Worm (Caenorhabditis elegans): ENCODE data around the gene tost-1.

Gene tost-1

ce11 chrIII:4917077-4917476, 39.0 kb upstream of the tost-1 start, which contains the start of gene rars-1:
Gene rars-1 (minus strand): TSS chrIII:4917177.
- TF ChIP-seq nhr-28 (tag; optimal IDR thresholded peaks at IDR 0.05) (no peak), pha-4 (tag; optimal IDR thresholded peaks at IDR 0.05) (no peak), flh-1 (GFP tag; optimal IDR thresholded peaks at IDR 0.05) (no peak), cnd-1 (tag; optimal IDR thresholded peaks at IDR 0.05) (no peak), mab-5 (tag; optimal IDR thresholded peaks at IDR 0.05) (no peak), nhr-76 (tag; optimal IDR thresholded peaks at IDR 0.05) (no peak), mep-1 (tag; optimal IDR thresholded peaks at IDR 0.05) (no peak)

ce11 chrIII:4913736-4914135, 35.6 kb upstream of the tost-1 start:
- TF ChIP-seq nhr-12 (tag; optimal IDR thresholded peaks at IDR 0.05) (no peak), unc-39 (tag; optimal IDR thresholded peaks at IDR 0.05) (no peak), M03D4.4 (tag; optimal IDR thresholded peaks at IDR 0.05) (no peak), pha-4 (tag; optimal IDR thresholded peaks at IDR 0.05) (no peak), ceh-83 (GFP tag; optimal IDR thresholded peaks at IDR 0.05) (no peak), bed-3 (GFP tag; optimal IDR thresholded peaks at IDR 0.05) (no peak), lsy-2 (tag; optimal IDR thresholded peaks at IDR 0.05) (no peak), lin-13 (tag; optimal IDR thresholded peaks at IDR 0.05) (no peak), snpc-4 (tag; optimal IDR thresholded peaks at IDR 0.05) (no peak), sem-2 (GFP tag; optimal IDR thresholded peaks at IDR 0.05) (no peak), flh-1 (GFP tag; optimal IDR thresholded peaks at IDR 0.05) (no peak), nhr-2 (tag; optimal IDR thresholded peaks at IDR 0.05) (no peak), ces-1 (GFP tag; optimal IDR thresholded peaks at IDR 0.05) (no peak), mab-5 (tag; optimal IDR thresholded peaks at IDR 0.05) (no peak), zip-8 (tag; optimal IDR thresholded peaks at IDR 0.05) (no peak)

ce11 chrIII:4912317-4912716, 34.2 kb upstream of the tost-1 start, which contains the start of the genes F26F4.9 and cee-1:
Gene F26F4.9 (minus strand): TSS chrIII:4912521.
Gene cee-1 (plus strand): TSS chrIII:4912699.
- TF ChIP-seq sptf-1 (tag; optimal IDR thresholded peaks at IDR 0.05) (peak; percentile 17), elt-3 (tag; optimal IDR thresholded peaks at IDR 0.05) (no peak), unc-120 (tag; optimal IDR thresholded peaks at IDR 0.05; ENCODE audit: poor library complexity, severe bottlenecking) (no peak), ces-1 (GFP tag; optimal IDR thresholded peaks at IDR 0.05) (peak; percentile 37), blmp-1 (tag; optimal IDR thresholded peaks at IDR 0.05) (no peak)

- TF ChIP-seq lin-13 (tag; optimal IDR thresholded peaks at IDR 0.05), result no peak
- no peak for TF ChIP-seq zip-8 (tag; optimal IDR thresholded peaks at IDR 0.05)
These were observed 32.8 kb upstream of the tost-1 start, which contains the start of gene F26F4.2 for ce11 chrIII:4910956-4911355. Gene F26F4.2 (plus strand): TSS chrIII:4911256.

ce11 chrIII:4909938-4910337, 31.8 kb upstream of the tost-1 start, which contains the start of gene F26F4.12:
Gene F26F4.12 (minus strand): TSS chrIII:4910038.
- TF ChIP-seq sptf-1 (tag; optimal IDR thresholded peaks at IDR 0.05) (no peak), ceh-83 (GFP tag; optimal IDR thresholded peaks at IDR 0.05) (no peak), nhr-28 (tag; optimal IDR thresholded peaks at IDR 0.05) (no peak), snpc-4 (tag; optimal IDR thresholded peaks at IDR 0.05) (no peak), ztf-11 (tag; optimal IDR thresholded peaks at IDR 0.05) (no peak), mep-1 (tag; optimal IDR thresholded peaks at IDR 0.05) (no peak), drap-1 (GFP tag; optimal IDR thresholded peaks at IDR 0.05) (no peak), nhr-76 (tag; optimal IDR thresholded peaks at IDR 0.05) (no peak), lin-32 (GFP tag; optimal IDR thresholded peaks at IDR 0.05) (no peak), unc-120 (tag; optimal IDR thresholded peaks at IDR 0.05; ENCODE audit: poor library complexity, severe bottlenecking) (no peak), M03D4.4 (tag; optimal IDR thresholded peaks at IDR 0.05) (no peak), ceh-43 (GFP tag; optimal IDR thresholded peaks at IDR 0.05) (no peak), elt-3 (tag; optimal IDR thresholded peaks at IDR 0.05) (no peak), nhr-2 (tag; optimal IDR thresholded peaks at IDR 0.05) (no peak), pha-4 (tag; optimal IDR thresholded peaks at IDR 0.05) (no peak), unc-39 (tag; optimal IDR thresholded peaks at IDR 0.05) (no peak), mls-2 (tag; optimal IDR thresholded peaks at IDR 0.05) (no peak), lin-13 (tag; optimal IDR thresholded peaks at IDR 0.05) (no peak), bed-3 (GFP tag; optimal IDR thresholded peaks at IDR 0.05) (no peak)

ce11 chrIII:4906896-4907295, 28.8 kb upstream of the tost-1 start, which contains the start of gene rom-1:
Gene rom-1 (plus strand): TSS chrIII:4907196.
- TF ChIP-seq pha-4 (tag; optimal IDR thresholded peaks at IDR 0.05) (no peak), unc-62 (GFP tag; optimal IDR thresholded peaks at IDR 0.05) (no peak), lsy-2 (tag; optimal IDR thresholded peaks at IDR 0.05) (no peak), sem-2 (GFP tag; optimal IDR thresholded peaks at IDR 0.05) (no peak), nhr-12 (tag; optimal IDR thresholded peaks at IDR 0.05) (no peak), hlh-1 (tag; optimal IDR thresholded peaks at IDR 0.05) (no peak), nhr-76 (tag; optimal IDR thresholded peaks at IDR 0.05) (no peak), bed-3 (GFP tag; optimal IDR thresholded peaks at IDR 0.05) (no peak), cnd-1 (tag; optimal IDR thresholded peaks at IDR 0.05) (no peak), flh-1 (GFP tag; optimal IDR thresholded peaks at IDR 0.05) (no peak), M03D4.4 (tag; optimal IDR thresholded peaks at IDR 0.05) (no peak)
